Fruit fly (Drosophila melanogaster): ENCODE results near the gene CrebA.

CrebA gene

dm6 chr3L:15532368-15533030 lies 2.7 kb upstream of the CrebA start (continued):
- peak; percentile 86; the same call in 2 of the 4 replicates for TF ChIP-seq chinmo (GFP tag; IDR thresholded peaks at IDR 0.05; ENCODE audit: partially characterized antibody)
- TF ChIP-seq Sry-β (GFP tag; optimal IDR thresholded peaks at IDR 0.05): no peak
- TF ChIP-seq hkb (optimal IDR thresholded peaks at IDR 0.05): no peak
- peak; percentile 15; the same call in 1 of the 2 replicates for TF ChIP-seq hkb (GFP tag; IDR thresholded peaks at IDR 0.05)
- TF ChIP-seq otp (GFP tag; IDR thresholded peaks at IDR 0.05): 0 out of 3 replicates have a peak, but pooled peaks have one; percentile 43
- TF ChIP-seq dimm (GFP tag; IDR thresholded peaks at IDR 0.05): 0 out of 2 replicates have a peak, but pooled peaks have one; percentile 23
- TF ChIP-seq gsb (GFP tag; IDR thresholded peaks at IDR 0.05): peak; percentile 47; the same call in 1 of the 2 replicates
- TF ChIP-seq slbo (GFP tag; IDR thresholded peaks at IDR 0.05): peak; percentile 63
- peak; percentile 63 for TF ChIP-seq CG12104 (GFP tag; optimal IDR thresholded peaks at IDR 0.05)
- TF ChIP-seq CG9817 (tag; optimal IDR thresholded peaks at IDR 0.05): peak; percentile 20
- 0 out of 3 replicates have a peak, but pooled peaks have one; percentile 26 for TF ChIP-seq ase (GFP tag; IDR thresholded peaks at IDR 0.05)
- TF ChIP-seq abd-A (tag; optimal IDR thresholded peaks at IDR 0.05): peak; percentile 10
- TF ChIP-seq lola (GFP tag; optimal IDR thresholded peaks at IDR 0.05): peak in 1 of 3 experiments; percentile 42
- TF ChIP-seq HmgZ (tag; optimal IDR thresholded peaks at IDR 0.05): peak; percentile 2
- peak; percentile 59; the same call in 1 of the 2 replicates for TF ChIP-seq CG14014 (GFP tag; IDR thresholded peaks at IDR 0.05)
- TF ChIP-seq Asciz (GFP tag; optimal IDR thresholded peaks at IDR 0.05): peak; percentile 6
- no peak for TF ChIP-seq Fer2 (tag; optimal IDR thresholded peaks at IDR 0.05)
- TF ChIP-seq MBD-R2 (GFP tag; IDR thresholded peaks at IDR 0.05): peak; percentile 16; the same call in 1 of the 2 replicates
- TF ChIP-seq trem (tag; optimal IDR thresholded peaks at IDR 0.05): peak; percentile 43
- peak; percentile 1 for TF ChIP-seq CG6654 (GFP tag; optimal IDR thresholded peaks at IDR 0.05)
- TF ChIP-seq CG9437 (GFP tag; optimal IDR thresholded peaks at IDR 0.05): peak; percentile 33
- peak; percentile 38 for TF ChIP-seq CG7839 (tag; optimal IDR thresholded peaks at IDR 0.05)
- peak; percentile 42 for TF ChIP-seq sisA (GFP tag; IDR thresholded peaks at IDR 0.05)
- TF ChIP-seq CG10979 (tag; optimal IDR thresholded peaks at IDR 0.05): peak; percentile 57
- TF ChIP-seq dmrt11E (tag; optimal IDR thresholded peaks at IDR 0.05): no peak
- peak; percentile 27 for TF ChIP-seq Max (GFP tag; optimal IDR thresholded peaks at IDR 0.05)
- TF ChIP-seq sd (tag; optimal IDR thresholded peaks at IDR 0.05): peak; percentile 18
- TF ChIP-seq CG1792 (GFP tag; optimal IDR thresholded peaks at IDR 0.05): peak; percentile 5
- TF ChIP-seq onecut (GFP tag; IDR thresholded peaks at IDR 0.05): peak; percentile 23; the same call in 1 of the 2 replicates
- TF ChIP-seq wdn (GFP tag; IDR thresholded peaks at IDR 0.05): 0 out of 2 replicates have a peak, but pooled peaks have one; percentile 5
- peak; percentile 71 for TF ChIP-seq Ptx1 (GFP tag; IDR thresholded peaks at IDR 0.05)
- peak; percentile 60 to 70 for TF ChIP-seq Trl (optimal IDR thresholded peaks at IDR 0.05)
- peak; percentile 56 for TF ChIP-seq Trl (GFP tag; optimal IDR thresholded peaks at IDR 0.05)
- no peak for TF ChIP-seq nerfin-2 (GFP tag; IDR thresholded peaks at IDR 0.05; ENCODE audit: partially characterized antibody)
- TF ChIP-seq prd (optimal IDR thresholded peaks at IDR 0.05): no peak
- peak; percentile 70 for TF ChIP-seq prd (GFP tag; IDR thresholded peaks at IDR 0.05)
- peak; percentile 14 for TF ChIP-seq Myb (GFP tag; optimal IDR thresholded peaks at IDR 0.05)
- peak; percentile 55 for TF ChIP-seq CG9932 (GFP tag; IDR thresholded peaks at IDR 0.05)
- TF ChIP-seq mam (GFP tag; optimal IDR thresholded peaks at IDR 0.05): peak; percentile 36
- TF ChIP-seq CG3163 (GFP tag; optimal IDR thresholded peaks at IDR 0.05): peak; percentile 89
- TF ChIP-seq CG18599 (GFP tag; optimal IDR thresholded peaks at IDR 0.05): peak; percentile 53
- no peak for TF ChIP-seq Fer1 (GFP tag; optimal IDR thresholded peaks at IDR 0.05)
- TF ChIP-seq ro (GFP tag; IDR thresholded peaks at IDR 0.05): no peak
- peak; percentile 26 for TF ChIP-seq Sox102F (GFP tag; optimal IDR thresholded peaks at IDR 0.05)
- peak; percentile 15 for TF ChIP-seq CG10654 (GFP tag; optimal IDR thresholded peaks at IDR 0.05)
- TF ChIP-seq lbe (GFP tag; optimal IDR thresholded peaks at IDR 0.05): peak; percentile 74
- TF ChIP-seq CG1233 (GFP tag; optimal IDR thresholded peaks at IDR 0.05): peak; percentile 19
- peak; percentile 68 for TF ChIP-seq dysf (GFP tag; IDR thresholded peaks at IDR 0.05)
- TF ChIP-seq gcm2 (GFP tag; optimal IDR thresholded peaks at IDR 0.05): no peak
- TF ChIP-seq CG8924 (tag; optimal IDR thresholded peaks at IDR 0.05): peak; percentile 17

Data from whole organism, embryonic.